Worm (Caenorhabditis elegans): ENCODE data around the gene M7.8.

The M7.8 gene

DNA sequence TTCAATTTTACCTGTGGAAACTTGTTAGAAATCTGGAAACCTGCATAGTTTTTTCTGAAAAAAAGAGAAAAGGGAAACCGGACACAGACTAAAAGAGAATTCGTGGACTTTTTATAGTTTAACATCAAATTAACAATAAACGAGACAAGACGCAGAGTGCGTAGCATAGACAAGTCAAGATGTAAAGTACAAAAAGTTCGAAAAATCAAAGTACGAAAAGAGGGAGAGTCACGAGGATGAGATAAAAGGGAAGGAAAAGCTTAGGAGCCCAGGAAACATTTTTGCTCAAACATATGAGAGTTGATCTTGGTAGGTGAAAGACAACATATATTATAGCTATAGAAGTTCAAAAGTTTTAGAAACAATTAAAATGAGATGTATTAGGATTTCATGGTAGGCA, 2.9 kb upstream of the M7.8 start, which contains the start of gene M7.12:
M7.12 (minus strand) TSS at position 188 of the 400 bp plus-strand sequence.
- no peak for TF ChIP-seq ets-4 (tag; optimal IDR thresholded peaks at IDR 0.05)
- TF ChIP-seq syd-9 (tag; optimal IDR thresholded peaks at IDR 0.05) = no peak
- TF ChIP-seq dve-1 (tag; optimal IDR thresholded peaks at IDR 0.05) = no peak
- TF ChIP-seq unc-42 (tag; optimal IDR thresholded peaks at IDR 0.05) = no peak
- TF ChIP-seq tbx-2 (tag; optimal IDR thresholded peaks at IDR 0.05) = no peak
- no peak for TF ChIP-seq unc-55 (GFP tag; optimal IDR thresholded peaks at IDR 0.05)
- TF ChIP-seq hlh-8 (tag; optimal IDR thresholded peaks at IDR 0.05) = no peak

DNA sequence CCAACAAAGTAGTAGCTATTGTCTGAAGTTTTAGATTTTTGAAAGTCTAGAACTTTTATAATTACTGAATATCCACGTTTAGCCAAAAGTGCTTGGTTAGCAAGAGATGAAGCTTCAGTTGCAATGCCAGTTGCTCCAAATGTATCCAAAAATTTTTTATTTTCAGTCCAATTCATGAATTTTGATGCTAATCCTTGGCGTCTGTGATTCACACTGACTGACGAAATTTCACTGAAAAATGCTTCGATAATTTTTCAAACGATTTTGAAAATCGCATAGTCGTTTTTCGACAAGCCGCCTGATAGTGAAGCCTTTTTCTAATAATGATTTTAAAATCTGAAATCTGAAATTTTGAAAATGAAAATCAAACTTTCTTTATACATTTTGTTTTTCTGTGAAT, 833 bp downstream of the M7.8 start:
- TF ChIP-seq hlh-6 (tag; optimal IDR thresholded peaks at IDR 0.05) (no peak), pha-4 (tag; optimal IDR thresholded peaks at IDR 0.05) (no peak), zip-5 (tag; optimal IDR thresholded peaks at IDR 0.05) (no peak), nhr-11 (tag; optimal IDR thresholded peaks at IDR 0.05) (no peak), hlh-30 (tag; optimal IDR thresholded peaks at IDR 0.05; ENCODE audit: insufficient read depth) (no peak)

DNA sequence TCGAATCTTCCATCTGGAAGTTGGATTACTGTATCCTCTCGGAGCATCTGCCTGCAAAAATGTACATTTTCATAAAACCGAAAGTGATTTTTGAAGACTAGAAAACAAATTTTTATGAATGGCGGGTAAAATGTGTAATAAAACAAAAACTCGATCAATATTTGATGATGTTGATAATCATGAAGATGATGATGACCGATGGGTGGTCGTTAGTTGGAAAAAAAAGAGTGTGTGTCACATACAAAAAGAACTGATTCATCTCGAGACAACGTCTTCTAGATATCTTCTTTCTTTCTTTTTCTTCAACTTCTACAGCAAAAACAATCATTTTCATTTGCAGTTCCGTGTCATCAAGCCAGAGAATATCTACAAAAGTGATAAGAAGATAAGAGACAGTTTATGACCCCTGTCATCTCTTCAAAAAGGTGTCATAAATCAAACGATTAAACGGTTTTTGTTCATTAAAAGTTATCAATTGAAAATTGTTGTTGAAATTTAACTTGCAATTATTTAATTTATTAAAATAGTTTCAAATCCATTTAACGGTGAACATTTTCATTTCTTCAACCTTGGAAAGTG, 2.3 kb downstream of the M7.8 start, which contains the start of gene bcc-1:
bcc-1 (minus strand) TSS at position 51 of the 579 bp plus-strand sequence.
- TF ChIP-seq ets-4 (tag; optimal IDR thresholded peaks at IDR 0.05) = no peak
- TF ChIP-seq dmd-4 (tag; optimal IDR thresholded peaks at IDR 0.05; ENCODE audit: borderline replicate concordance) = no peak
- no peak for TF ChIP-seq pha-4 (tag; optimal IDR thresholded peaks at IDR 0.05)
- no peak for TF ChIP-seq ceh-2 (tag; optimal IDR thresholded peaks at IDR 0.05)
- TF ChIP-seq unc-55 (GFP tag; optimal IDR thresholded peaks at IDR 0.05) = no peak
- TF ChIP-seq lim-6 (tag; optimal IDR thresholded peaks at IDR 0.05) = no peak
- no peak for TF ChIP-seq tbx-7 (tag; optimal IDR thresholded peaks at IDR 0.05)
- no peak for TF ChIP-seq fkh-6 (tag; optimal IDR thresholded peaks at IDR 0.05)

ce11 chrIV:11089527-11089926, 5.4 kb downstream of the M7.8 start, which contains the start of gene M7.7:
Gene M7.7, plus strand, starts transcription at chrIV:11089827.
- TF ChIP-seq tbx-7 (tag; optimal IDR thresholded peaks at IDR 0.05) (no peak), ets-4 (tag; optimal IDR thresholded peaks at IDR 0.05) (no peak), K09A11.1 (tag; optimal IDR thresholded peaks at IDR 0.05; ENCODE audit: insufficient read depth) (no peak), unc-86 (tag; optimal IDR thresholded peaks at IDR 0.05) (no peak), fkh-10 (GFP tag; optimal IDR thresholded peaks at IDR 0.05) (no peak), ama-1 (optimal IDR thresholded peaks at IDR 0.05) (no peak), lim-6 (tag; optimal IDR thresholded peaks at IDR 0.05) (no peak), ref-2 (tag; optimal IDR thresholded peaks at IDR 0.05) (no peak), fkh-6 (tag; optimal IDR thresholded peaks at IDR 0.05) (no peak), nhr-232 (tag; optimal IDR thresholded peaks at IDR 0.05) (no peak), ceh-9 (tag; optimal IDR thresholded peaks at IDR 0.05) (no peak), npax-4 (tag; optimal IDR thresholded peaks at IDR 0.05) (no peak)

DNA sequence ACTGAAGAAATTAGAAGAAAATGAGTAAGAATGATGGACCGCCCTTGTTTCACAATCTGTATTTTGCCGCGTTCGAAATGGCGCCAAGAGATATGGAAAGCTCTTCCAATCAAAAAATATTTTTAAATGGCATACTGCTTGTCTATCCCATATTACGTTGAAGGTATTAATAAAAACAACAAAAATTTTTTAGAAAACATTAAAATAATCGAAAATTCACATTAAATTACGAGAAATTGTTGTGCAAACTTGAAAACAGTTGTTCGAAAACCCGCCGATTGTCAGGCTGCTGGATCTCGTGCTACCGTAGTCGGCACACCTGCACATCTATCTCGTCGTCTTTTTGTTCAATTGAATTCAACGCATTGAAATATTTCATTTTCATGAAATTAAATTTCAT, 11.3 kb downstream of the M7.8 start, which contains the start of gene klc-1:
klc-1 (plus strand) TSS at position 127 of the 400 bp plus-strand sequence.
- no peak for TF ChIP-seq fkh-6 (tag; optimal IDR thresholded peaks at IDR 0.05)
- no peak for TF ChIP-seq K02D7.2 (tag; optimal IDR thresholded peaks at IDR 0.05)

DNA sequence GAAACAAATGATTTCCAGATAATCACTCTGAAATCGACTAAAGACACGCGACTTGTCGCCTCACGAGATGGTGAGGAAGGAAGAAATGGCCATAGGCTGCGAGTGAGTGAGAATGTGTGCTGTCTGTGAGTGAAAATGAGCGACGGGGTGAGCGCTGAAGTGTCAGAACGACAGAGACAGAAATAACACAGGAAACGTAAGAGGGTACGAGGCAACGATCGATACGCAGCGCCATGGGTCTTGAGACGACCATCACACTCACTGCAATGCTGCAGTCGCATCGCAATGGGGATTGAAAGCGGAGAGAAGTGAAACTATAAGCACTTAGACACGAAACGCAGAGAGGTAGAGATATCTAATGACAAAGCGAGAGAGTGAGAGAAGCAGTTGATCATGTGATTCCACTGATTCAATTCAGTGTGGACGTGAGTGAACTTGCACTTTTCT, 12.1 kb downstream of the M7.8 start:
- TF ChIP-seq sox-2 (GFP tag; IDR thresholded peaks at IDR 0.05) (no peak), fax-1 (tag; optimal IDR thresholded peaks at IDR 0.05) (peak; percentile 45), nhr-232 (tag; optimal IDR thresholded peaks at IDR 0.05) (no peak), pha-4 (tag; optimal IDR thresholded peaks at IDR 0.05) (no peak), zip-5 (tag; optimal IDR thresholded peaks at IDR 0.05) (no peak), ceh-24 (tag; optimal IDR thresholded peaks at IDR 0.05) (no peak), K02D7.2 (tag; optimal IDR thresholded peaks at IDR 0.05) (no peak), fkh-10 (GFP tag; optimal IDR thresholded peaks at IDR 0.05) (no peak), unc-55 (GFP tag; optimal IDR thresholded peaks at IDR 0.05) (peak; percentile 85), ceh-2 (tag; optimal IDR thresholded peaks at IDR 0.05) (peak; percentile 81), hlh-6 (tag; optimal IDR thresholded peaks at IDR 0.05) (peak; percentile 27), pqm-1 (tag; optimal IDR thresholded peaks at IDR 0.05) (peak; percentile 73), ceh-6 (GFP tag; optimal IDR thresholded peaks at IDR 0.05) (no peak), ets-4 (tag; optimal IDR thresholded peaks at IDR 0.05) (peak; percentile 75), ceh-22 (tag; optimal IDR thresholded peaks at IDR 0.05) (peak; percentile 48), ttx-3 (tag; optimal IDR thresholded peaks at IDR 0.05) (no peak), tbx-7 (tag; optimal IDR thresholded peaks at IDR 0.05) (no peak), K09A11.1 (tag; optimal IDR thresholded peaks at IDR 0.05; ENCODE audit: insufficient read depth) (no peak), odd-2 (tag; optimal IDR thresholded peaks at IDR 0.05) (no peak), C38D4.7 (GFP tag; optimal IDR thresholded peaks at IDR 0.05) (no peak), madf-2 (tag; optimal IDR thresholded peaks at IDR 0.05) (peak; percentile 60), T23F11.4 (GFP tag; optimal IDR thresholded peaks at IDR 0.05) (no peak), elt-4 (tag; optimal IDR thresholded peaks at IDR 0.05) (no peak), lim-6 (tag; optimal IDR thresholded peaks at IDR 0.05) (peak; percentile 56), sox-4 (tag; optimal IDR thresholded peaks at IDR 0.05) (no peak), ceh-30 (tag; optimal IDR thresholded peaks at IDR 0.05) (peak; percentile 79)
